Worm (Caenorhabditis elegans) whole organism, L1 larva: ENCODE data around the gene hlh-12.

Experiments used
- C16A3.4 ChIP-seq: fragments of 150-350 bp; optimal IDR thresholded peaks from 2 replicates; lab custom pipeline; 2014; ENCODE audit warnings: missing biosample characterization, missing genetic modification characterization
- C34B4.2 ChIP-seq: sonication (generic microtip); optimal IDR thresholded peaks from 2 replicates; lab custom pipeline; 2017; ENCODE audit warnings: mild to moderate bottlenecking, missing genetic modification characterization, missing compliant biosample characterization
- Y116A8C.19 ChIP-seq: sonication (generic microtip); optimal IDR thresholded peaks from 2 replicates; lab custom pipeline; 2016; ENCODE audit warnings: missing compliant biosample characterization, missing genetic modification characterization, borderline replicate concordance
- alr-1 ChIP-seq: fragments of 200-800 bp; sonication (Bioruptor generic); optimal IDR thresholded peaks from 2 replicates; lab custom pipeline; 2018; ENCODE audit warnings: borderline replicate concordance, mild to moderate bottlenecking, missing genetic modification characterization, missing compliant biosample characterization
- aly-2 ChIP-seq: fragments of 150-350 bp; optimal IDR thresholded peaks from 2 replicates; lab custom pipeline; 2014; ENCODE audit warnings: missing biosample characterization, missing genetic modification characterization
- ceh-8 ChIP-seq: fragments of 200-800 bp; sonication (Bioruptor generic); optimal IDR thresholded peaks from 2 replicates; lab custom pipeline; 2018; ENCODE audit warnings: mild to moderate bottlenecking, missing genetic modification characterization, moderate library complexity, missing compliant biosample characterization
- ces-1 ChIP-seq: fragments of 150-350 bp; optimal IDR thresholded peaks from 2 replicates; lab custom pipeline; 2014; ENCODE audit warnings: missing biosample characterization, missing genetic modification reagents, missing genetic modification characterization
- efl-1 ChIP-seq, 4 experiments: fragments of 150-350 bp; optimal IDR thresholded peaks in 3 of 4; peaks in 1 of 4; 1 replicate in 1 of 4; 2 replicates in 3 of 4; lab custom pipeline; 2014; ENCODE audit warnings: missing biosample characterization in 2 of 4, missing genetic modification characterization in 2 of 4, missing genetic modification reagents in 2 of 4
- efl-3 ChIP-seq: fragments of 200-800 bp; sonication (Bioruptor generic); optimal IDR thresholded peaks from 2 replicates; lab custom pipeline; 2018; ENCODE audit warnings: mild to moderate bottlenecking, missing genetic modification characterization, missing compliant biosample characterization
- egl-13 ChIP-seq: sonication (generic microtip); optimal IDR thresholded peaks from 2 replicates; lab custom pipeline; 2016; ENCODE audit warnings: missing genotype, missing genetic modification reagents, missing genetic modification characterization, missing compliant biosample characterization
- elt-2 ChIP-seq: sonication (generic microtip); optimal IDR thresholded peaks from 2 replicates; lab custom pipeline; 2016; ENCODE audit warnings: missing genetic modification characterization, mild to moderate bottlenecking, inconsistent platforms, missing compliant biosample characterization, missing genetic modification reagents
- elt-3 ChIP-seq, 6 experiments: fragments of 150-350 bp in 1 of 6; sonication (generic microtip); optimal IDR thresholded peaks; 2 replicates each; lab custom pipeline; 2017 to 2018; ENCODE audit warnings: missing biosample characterization in 6 of 6, missing genetic modification characterization in 6 of 6, inconsistent platforms in 1 of 6
- fkh-4 ChIP-seq: sonication (generic microtip); optimal IDR thresholded peaks from 2 replicates; lab custom pipeline; 2016; ENCODE audit warnings: missing compliant biosample characterization, missing genetic modification characterization, borderline replicate concordance
- fkh-8 ChIP-seq: sonication (generic microtip); optimal IDR thresholded peaks from 2 replicates; lab custom pipeline; 2016; ENCODE audit warnings: mild to moderate bottlenecking, missing genetic modification characterization, missing compliant biosample characterization
- fos-1 ChIP-seq: fragments of 150-350 bp; optimal IDR thresholded peaks from 2 replicates; lab custom pipeline; 2014; ENCODE audit warnings: missing biosample characterization, missing genetic modification characterization
- hpl-2 ChIP-seq: fragments of 150-350 bp; optimal IDR thresholded peaks from 2 replicates; lab custom pipeline; 2014; ENCODE audit warnings: missing biosample characterization, missing genetic modification reagents, missing genetic modification characterization
- isw-1 ChIP-seq: fragments of 200-800 bp; sonication (Bioruptor generic); IDR thresholded peaks from 2 replicates; pipeline ENCODE4 v1.3.6; 2022; ENCODE audit warnings: missing genetic modification characterization, missing compliant biosample characterization
- lin-14 ChIP-seq: fragments of 200-800 bp; sonication (Bioruptor generic); optimal IDR thresholded peaks from 2 replicates; lab custom pipeline; 2018; ENCODE audit warnings: mild to moderate bottlenecking, missing genetic modification characterization, moderate library complexity, missing compliant biosample characterization
- lin-15B ChIP-seq: fragments of 150-350 bp; sonication (generic microtip); optimal IDR thresholded peaks from 3 replicates; lab custom pipeline; 2014; ENCODE audit warnings: missing biosample characterization, missing genetic modification characterization
- lin-35 ChIP-seq, 2 experiments: fragments of 150-350 bp; optimal IDR thresholded peaks; 2 replicates each; lab custom pipeline; 2014; ENCODE audit warnings: missing biosample characterization in 2 of 2, missing genetic modification characterization in 2 of 2, missing genetic modification reagents in 2 of 2
- lir-3 ChIP-seq: sonication (generic microtip); optimal IDR thresholded peaks from 2 replicates; lab custom pipeline; 2016; ENCODE audit warnings: mild to moderate bottlenecking, missing genetic modification characterization, moderate library complexity, missing compliant biosample characterization; ENCODE audit not compliant: poor library complexity
- lsy-2 ChIP-seq, 2 experiments: fragments of 150-350 bp; optimal IDR thresholded peaks; 2 replicates each; lab custom pipeline; 2014; ENCODE audit warnings: missing biosample characterization in 2 of 2, missing genetic modification characterization in 2 of 2
- mab-9 ChIP-seq: fragments of 200-800 bp; sonication (Bioruptor generic); IDR thresholded peaks from 2 replicates; pipeline ENCODE4 v1.3.6; 2022; ENCODE audit warnings: missing genetic modification reagents, missing genetic modification characterization, missing compliant biosample characterization
- nhr-11 ChIP-seq: fragments of 150-350 bp; optimal IDR thresholded peaks from 2 replicates; lab custom pipeline; 2014; ENCODE audit warnings: missing biosample characterization, missing genetic modification characterization
- nhr-12 ChIP-seq: sonication (generic microtip); optimal IDR thresholded peaks from 2 replicates; lab custom pipeline; 2017; ENCODE audit warnings: missing biosample characterization, missing genetic modification characterization
- nhr-19 ChIP-seq: fragments of 200-800 bp; sonication (Bioruptor generic); conservative IDR thresholded peaks from 2 replicates; pipeline ENCODE4 v1.3.6; 2022; ENCODE audit warnings: missing genetic modification characterization, missing compliant biosample characterization
- nhr-20 ChIP-seq: sonication (generic microtip); optimal IDR thresholded peaks from 2 replicates; lab custom pipeline; 2016; ENCODE audit warnings: mild to moderate bottlenecking, missing genetic modification characterization, missing compliant biosample characterization
- nhr-237 ChIP-seq: fragments of 150-350 bp; optimal IDR thresholded peaks from 2 replicates; lab custom pipeline; 2014; ENCODE audit warnings: missing biosample characterization, missing genetic modification characterization
- nhr-28 ChIP-seq: fragments of 150-350 bp; optimal IDR thresholded peaks from 2 replicates; lab custom pipeline; 2014; ENCODE audit warnings: missing biosample characterization, missing genetic modification characterization
- nhr-47 ChIP-seq: sonication (generic microtip); optimal IDR thresholded peaks from 2 replicates; lab custom pipeline; 2016; ENCODE audit warnings: mild to moderate bottlenecking, missing genetic modification characterization, moderate library complexity, missing compliant biosample characterization
- nhr-71 ChIP-seq: sonication (generic microtip); optimal IDR thresholded peaks from 2 replicates; lab custom pipeline; 2016; ENCODE audit warnings: mild to moderate bottlenecking, missing genetic modification characterization, moderate library complexity, missing compliant biosample characterization
- nhr-76 ChIP-seq: sonication (generic microtip); optimal IDR thresholded peaks from 2 replicates; lab custom pipeline; 2017; ENCODE audit warnings: missing biosample characterization, missing genetic modification characterization
- pax-3 ChIP-seq: fragments of 200-800 bp; sonication (Bioruptor generic); optimal IDR thresholded peaks from 2 replicates; lab custom pipeline; 2018; ENCODE audit warnings: mild to moderate bottlenecking, missing genetic modification characterization, moderate library complexity, missing compliant biosample characterization
- pqm-1 ChIP-seq: sonication (generic microtip); optimal IDR thresholded peaks from 3 replicates; lab custom pipeline; 2017; ENCODE audit warnings: missing biosample characterization, missing genetic modification characterization
- rnt-1 ChIP-seq: sonication (generic microtip); optimal IDR thresholded peaks from 2 replicates; lab custom pipeline; 2016; ENCODE audit warnings: mild to moderate bottlenecking, missing genetic modification characterization, moderate library complexity, missing compliant biosample characterization
- snpc-4 ChIP-seq: fragments of 150-350 bp; optimal IDR thresholded peaks from 2 replicates; lab custom pipeline; 2014; ENCODE audit warnings: missing biosample characterization, missing genetic modification characterization
- sox-4 ChIP-seq: sonication (generic microtip); optimal IDR thresholded peaks from 2 replicates; lab custom pipeline; 2016; ENCODE audit warnings: missing genetic modification characterization, missing compliant biosample characterization
- sptf-1 ChIP-seq: fragments of 150-350 bp; optimal IDR thresholded peaks from 2 replicates; lab custom pipeline; 2014; ENCODE audit warnings: missing biosample characterization, missing genetic modification characterization
- tbx-2 ChIP-seq: sonication (generic microtip); optimal IDR thresholded peaks from 2 replicates; lab custom pipeline; 2016; ENCODE audit warnings: missing genetic modification characterization, missing compliant biosample characterization
- tlp-1 ChIP-seq: fragments of 150-350 bp; optimal IDR thresholded peaks from 2 replicates; lab custom pipeline; 2014; ENCODE audit warnings: missing biosample characterization, missing genetic modification characterization
- unc-86 ChIP-seq: sonication (generic microtip); optimal IDR thresholded peaks from 2 replicates; lab custom pipeline; 2016; ENCODE audit warnings: missing genetic modification characterization, missing compliant biosample characterization
- vab-15 ChIP-seq: sonication (generic microtip); optimal IDR thresholded peaks from 2 replicates; lab custom pipeline; 2017; ENCODE audit warnings: missing genotype, mild to moderate bottlenecking, missing genetic modification characterization, missing compliant biosample characterization
- xbp-1 ChIP-seq: sonication (generic microtip); optimal IDR thresholded peaks from 2 replicates; lab custom pipeline; 2016; ENCODE audit warnings: missing genetic modification characterization, missing compliant biosample characterization
- zag-1 ChIP-seq: fragments of 150-350 bp; optimal IDR thresholded peaks from 2 replicates; lab custom pipeline; 2014; ENCODE audit warnings: missing biosample characterization, missing genetic modification characterization
- zip-4 ChIP-seq: fragments of 200-800 bp; sonication (Bioruptor generic); optimal IDR thresholded peaks from 2 replicates; lab custom pipeline; 2018; ENCODE audit warnings: mild to moderate bottlenecking, missing genetic modification characterization, moderate library complexity, missing compliant biosample characterization

Gene hlh-12

DNA sequence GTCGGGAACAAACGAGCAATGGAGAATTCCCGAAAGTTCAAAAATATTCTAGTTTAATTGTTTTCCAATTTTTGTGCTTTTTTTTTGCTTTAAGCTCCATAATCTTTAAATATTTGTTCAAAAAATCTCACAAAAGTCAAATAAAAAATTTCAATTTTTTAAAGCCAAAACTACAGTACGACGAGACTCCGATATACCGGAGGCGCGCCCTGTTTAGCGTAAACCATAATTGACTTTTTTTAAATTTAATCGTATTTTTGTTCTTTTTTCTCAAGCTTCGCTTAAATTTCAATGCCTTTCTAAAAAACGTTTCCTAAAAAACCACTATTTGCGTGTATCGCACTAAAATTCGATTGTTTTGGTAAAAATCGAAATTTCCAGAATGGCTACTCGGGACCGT is 22.3 kb downstream of the hlh-12 start, which contains the start of gene syx-4:
Gene syx-4 (plus strand): TSS at position 382 of the 400 bp plus-strand sequence.
- no peak for TF ChIP-seq nhr-237 (tag; lab: Kevin White, UChicago)
- TF ChIP-seq lin-15B (tag; lab: Kevin White, UChicago): no peak
- TF ChIP-seq nhr-28: no peak
- no peak for TF ChIP-seq nhr-47 (tag; lab: Kevin White, UChicago)
- TF ChIP-seq C34B4.2 (tag; lab: Kevin White, UChicago): no peak
- TF ChIP-seq fkh-8 (tag; lab: Kevin White, UChicago): no peak

DNA sequence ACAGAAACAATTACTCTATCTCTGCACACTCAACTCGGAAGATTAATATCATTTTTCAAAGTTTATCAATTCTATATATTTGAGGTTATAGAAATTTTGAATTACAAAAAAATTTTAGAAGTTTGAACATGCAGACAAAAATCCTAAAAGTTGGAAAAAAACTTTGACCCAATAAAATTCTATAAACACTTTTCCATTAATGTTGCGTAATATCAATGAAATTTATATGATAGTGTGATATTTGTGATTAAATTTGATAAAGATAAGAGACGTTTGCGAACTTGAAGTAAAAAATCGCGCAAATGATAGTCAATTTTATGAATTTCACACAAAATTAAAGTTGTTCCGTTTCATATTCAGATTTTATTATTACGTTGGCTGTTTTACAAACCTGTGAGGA is 25.2 kb downstream of the hlh-12 start:
- TF ChIP-seq elt-2 (tag; lab: Kevin White, UChicago) (peak; percentile 46), nhr-12 (no peak), hpl-2 (GFP tag; lab: Kevin White, UChicago) (no peak), nhr-11 (tag; lab: Kevin White, UChicago) (no peak), snpc-4 (tag; lab: Kevin White, UChicago) (no peak), tlp-1 (peak; percentile 28), lin-14 (GFP tag; lab: Kevin White, UChicago) (no peak)
- TF ChIP-seq, all 84 proteins: peak for 2

DNA sequence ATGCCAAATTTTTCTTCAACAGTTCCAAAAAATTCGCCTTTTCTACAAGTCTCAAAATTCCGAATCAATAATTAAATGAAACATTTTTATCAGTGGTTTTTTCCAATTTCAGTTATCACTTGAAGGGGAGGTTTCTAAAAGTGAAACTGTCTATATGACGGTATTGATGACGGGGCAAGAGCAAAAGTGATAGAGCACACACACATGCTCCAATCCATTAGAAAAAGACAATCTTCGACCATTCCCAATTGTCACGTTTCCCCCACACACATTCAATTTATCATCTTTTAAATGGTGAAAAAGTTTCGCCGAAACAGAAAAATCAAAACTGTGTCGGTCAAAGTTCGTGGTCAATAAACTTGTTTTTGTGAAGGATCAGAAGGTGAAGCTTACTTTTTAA is 26.1 kb downstream of the hlh-12 start:
- peak; percentile 52 for TF ChIP-seq pqm-1 (tag; lab: Kevin White, UChicago)
- peak; percentile 96 for TF ChIP-seq elt-2 (tag; lab: Kevin White, UChicago)
- peak in 1 of 2 experiments; percentile 2 for TF ChIP-seq lin-35 (GFP tag; optimal IDR thresholded peaks at IDR 0.05; lab: Kevin White, UChicago)
- peak; percentile 6 for TF ChIP-seq nhr-71
- TF ChIP-seq fos-1 (tag; lab: Kevin White, UChicago): no peak
- no peak for TF ChIP-seq vab-15 (tag; lab: Kevin White, UChicago)

DNA sequence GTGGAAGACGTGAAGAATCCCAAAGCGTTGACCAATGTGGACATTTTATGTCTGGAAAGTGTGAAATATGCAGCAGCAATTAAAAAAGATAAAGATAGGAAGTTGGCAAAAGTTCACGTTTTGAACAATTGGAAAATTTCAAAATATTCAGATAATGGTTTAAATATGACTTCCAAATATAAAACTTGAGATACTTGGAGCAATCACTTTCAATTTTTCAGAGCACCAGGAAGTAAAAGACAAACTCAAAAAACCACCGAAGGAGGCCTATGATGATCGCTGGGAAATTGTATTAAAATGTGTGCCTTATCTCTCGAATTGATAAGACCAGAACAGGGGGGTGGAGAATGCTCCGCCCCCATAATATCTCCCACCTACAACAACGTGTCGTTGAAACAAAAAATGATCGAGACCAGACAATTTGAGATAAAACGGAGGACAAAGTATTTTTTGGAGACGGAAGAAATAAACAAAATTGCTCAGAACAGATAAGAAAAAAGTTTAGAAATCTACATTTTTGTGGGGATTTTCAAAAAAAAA is 27.5 kb downstream of the hlh-12 start, which contains the start of gene eppl-1:
Gene eppl-1 (minus strand): TSS at position 51 of the 540 bp plus-strand sequence.
- TF ChIP-seq lir-3 (tag; lab: Kevin White, UChicago) (no peak), ces-1 (GFP tag; lab: Kevin White, UChicago) (no peak), efl-3 (GFP tag; lab: Kevin White, UChicago) (no peak), zag-1 (tag; lab: Kevin White, UChicago) (no peak), nhr-20 (no peak), lsy-2 (tag; optimal IDR thresholded peaks at IDR 0.05; lab: Kevin White, UChicago) (no peak), nhr-76 (no peak), isw-1 (no peak), lin-15B (tag; lab: Kevin White, UChicago) (no peak), sptf-1 (tag; lab: Kevin White, UChicago) (no peak), pqm-1 (tag; lab: Kevin White, UChicago) (no peak), fkh-4 (tag; lab: Kevin White, UChicago) (no peak), elt-2 (tag; lab: Kevin White, UChicago) (peak; percentile 92), alr-1 (tag; lab: Kevin White, UChicago) (no peak), egl-13 (tag; lab: Kevin White, UChicago) (no peak), Y116A8C.19 (tag; lab: Kevin White, UChicago) (no peak), mab-9 (GFP tag; lab: Robert Waterston, UW) (no peak), unc-86 (no peak), pax-3 (tag; lab: Kevin White, UChicago) (no peak), tbx-2 (tag; lab: Kevin White, UChicago) (peak; percentile 0), aly-2 (no peak), xbp-1 (no peak), elt-3 (tag; optimal IDR thresholded peaks at IDR 0.05; lab: Kevin White, UChicago) (peak in 2 of 6 experiments; percentile 85), sox-4 (tag; lab: Kevin White, UChicago) (no peak), efl-1 (optimal IDR thresholded peaks at IDR 0.05; lab: Kevin White, UChicago) (no peak), efl-1 (GFP tag; optimal IDR thresholded peaks at IDR 0.05 in 1 of 2; lab: Kevin White, UChicago) (peak in 1 of 2 experiments; percentile 13), C16A3.4 (no peak), zip-4 (GFP tag; lab: Kevin White, UChicago) (no peak), ceh-8 (GFP tag; lab: Kevin White, UChicago) (no peak), C34B4.2 (tag; lab: Kevin White, UChicago) (no peak), nhr-19 (no peak), nhr-71 (peak; percentile 9), rnt-1 (tag; lab: Kevin White, UChicago) (no peak)
